Worm (Caenorhabditis elegans) whole organism, late embryonic: ENCODE data around the gene str-103.

ENCODE experiments used
- C08G9.2 ChIP-seq: sonication (generic microtip); optimal IDR thresholded peaks from 2 replicates; lab custom pipeline; 2016; ENCODE audit warnings: mild to moderate bottlenecking, missing genetic modification characterization, moderate library complexity, missing compliant biosample characterization
- C38D4.7 ChIP-seq: fragments of 200-800 bp; sonication (Bioruptor generic); optimal IDR thresholded peaks from 2 replicates; lab custom pipeline; 2018; ENCODE audit warnings: mild to moderate bottlenecking, missing genetic modification characterization, moderate library complexity, missing compliant biosample characterization
- F13H6.1 ChIP-seq: sonication (generic microtip); optimal IDR thresholded peaks from 2 replicates; lab custom pipeline; 2016; ENCODE audit warnings: missing genetic modification characterization, missing compliant biosample characterization
- K02D7.2 ChIP-seq: sonication (generic microtip); optimal IDR thresholded peaks from 2 replicates; lab custom pipeline; 2017; ENCODE audit warnings: mild to moderate bottlenecking, missing genetic modification characterization, missing compliant biosample characterization
- Y22D7AL.16 ChIP-seq: sonication (generic microtip); optimal IDR thresholded peaks from 2 replicates; lab custom pipeline; 2016; ENCODE audit warnings: missing genetic modification characterization, missing compliant biosample characterization
- ahr-1 ChIP-seq: sonication (generic microtip); optimal IDR thresholded peaks from 2 replicates; lab custom pipeline; 2016; ENCODE audit warnings: missing genetic modification characterization, missing compliant biosample characterization
- ceh-14 ChIP-seq: sonication (generic microtip); optimal IDR thresholded peaks from 2 replicates; lab custom pipeline; 2016; ENCODE audit warnings: missing genotype, missing genetic modification characterization, missing compliant biosample characterization
- ceh-19 ChIP-seq: fragments of 200-800 bp; sonication (Bioruptor generic); optimal IDR thresholded peaks from 2 replicates; lab custom pipeline; 2018; ENCODE audit warnings: mild to moderate bottlenecking, missing genetic modification characterization, missing compliant biosample characterization
- ceh-22 ChIP-seq: sonication (generic microtip); optimal IDR thresholded peaks from 2 replicates; lab custom pipeline; 2017; ENCODE audit warnings: missing biosample characterization, missing genetic modification characterization
- ceh-24 ChIP-seq: sonication (generic microtip); optimal IDR thresholded peaks from 2 replicates; lab custom pipeline; 2016; ENCODE audit warnings: mild to moderate bottlenecking, missing genetic modification characterization, missing compliant biosample characterization
- ceh-30 ChIP-seq: fragments of 150-350 bp; optimal IDR thresholded peaks from 2 replicates; lab custom pipeline; 2014; ENCODE audit warnings: missing biosample characterization, missing genetic modification characterization
- ceh-31 ChIP-seq: sonication (generic microtip); optimal IDR thresholded peaks from 2 replicates; lab custom pipeline; 2016; ENCODE audit warnings: missing genetic modification characterization, missing compliant biosample characterization
- ceh-45 ChIP-seq: fragments of 200-800 bp; sonication (Bioruptor generic); IDR thresholded peaks from 2 replicates; pipeline ENCODE4 v1.3.6; 2022; ENCODE audit warnings: missing genetic modification reagents, missing genetic modification characterization, missing compliant biosample characterization
- ceh-6 ChIP-seq: fragments of 200-800 bp; sonication (Bioruptor generic); optimal IDR thresholded peaks from 2 replicates; lab custom pipeline; 2018; ENCODE audit warnings: mild to moderate bottlenecking, missing genetic modification characterization, missing compliant biosample characterization
- ceh-9 ChIP-seq: sonication (generic microtip); optimal IDR thresholded peaks from 2 replicates; lab custom pipeline; 2016; ENCODE audit warnings: mild to moderate bottlenecking, missing genetic modification characterization, inconsistent platforms, missing compliant biosample characterization
- che-1 ChIP-seq: sonication (generic microtip); optimal IDR thresholded peaks from 2 replicates; lab custom pipeline; 2016; ENCODE audit warnings: mild to moderate bottlenecking, missing genetic modification characterization, missing compliant biosample characterization
- elt-2 ChIP-seq: sonication (generic microtip); optimal IDR thresholded peaks from 2 replicates; lab custom pipeline; 2016; ENCODE audit warnings: missing genetic modification reagents, missing genetic modification characterization, missing compliant biosample characterization
- ets-4 ChIP-seq: sonication (generic microtip); optimal IDR thresholded peaks from 2 replicates; lab custom pipeline; 2016; ENCODE audit warnings: missing genetic modification characterization, missing compliant biosample characterization
- eyg-1 ChIP-seq: sonication (generic microtip); optimal IDR thresholded peaks from 2 replicates; lab custom pipeline; 2016; ENCODE audit warnings: missing genotype, missing genetic modification characterization, missing compliant biosample characterization
- fax-1 ChIP-seq: sonication (generic microtip); optimal IDR thresholded peaks from 2 replicates; lab custom pipeline; 2016; ENCODE audit warnings: missing genotype, missing genetic modification characterization, missing compliant biosample characterization
- fkh-10 ChIP-seq: fragments of 150-350 bp; optimal IDR thresholded peaks from 2 replicates; lab custom pipeline; 2014; ENCODE audit warnings: missing biosample characterization, missing genetic modification reagents, missing genetic modification characterization
- gmeb-2 ChIP-seq: sonication (generic microtip); optimal IDR thresholded peaks from 2 replicates; lab custom pipeline; 2016; ENCODE audit warnings: missing genetic modification characterization, inconsistent platforms, missing compliant biosample characterization
- hlh-13 ChIP-seq: fragments of 200-800 bp; sonication (Bioruptor generic); optimal IDR thresholded peaks from 2 replicates; lab custom pipeline; 2018; ENCODE audit warnings: mild to moderate bottlenecking, missing genetic modification characterization, missing compliant biosample characterization
- hlh-15 ChIP-seq: sonication (generic microtip); optimal IDR thresholded peaks from 2 replicates; lab custom pipeline; 2016; ENCODE audit warnings: missing genetic modification characterization, missing compliant biosample characterization
- hlh-6 ChIP-seq: sonication (generic microtip); optimal IDR thresholded peaks from 2 replicates; lab custom pipeline; 2016; ENCODE audit warnings: missing genotype, missing genetic modification characterization, missing compliant biosample characterization
- hlh-8 ChIP-seq: sonication (generic microtip); optimal IDR thresholded peaks from 2 replicates; lab custom pipeline; 2016; ENCODE audit warnings: missing genotype, missing genetic modification characterization, missing compliant biosample characterization
- lim-6 ChIP-seq: sonication (generic microtip); optimal IDR thresholded peaks from 2 replicates; lab custom pipeline; 2016; ENCODE audit warnings: missing genetic modification characterization, missing compliant biosample characterization
- lin-11 ChIP-seq: fragments of 200-800 bp; sonication (Bioruptor generic); optimal IDR thresholded peaks from 2 replicates; lab custom pipeline; 2018; ENCODE audit warnings: mild to moderate bottlenecking, missing genetic modification characterization, missing compliant biosample characterization
- nhr-11 ChIP-seq: fragments of 150-350 bp; optimal IDR thresholded peaks from 2 replicates; lab custom pipeline; 2014; ENCODE audit warnings: missing biosample characterization, missing genetic modification characterization
- nhr-232 ChIP-seq: sonication (generic microtip); optimal IDR thresholded peaks from 2 replicates; lab custom pipeline; 2016; ENCODE audit warnings: missing genetic modification characterization, missing compliant biosample characterization
- npax-4 ChIP-seq: sonication (generic microtip); optimal IDR thresholded peaks from 2 replicates; lab custom pipeline; 2016; ENCODE audit warnings: missing genetic modification characterization, missing compliant biosample characterization
- odd-2 ChIP-seq: sonication (generic microtip); optimal IDR thresholded peaks from 2 replicates; lab custom pipeline; 2017; ENCODE audit warnings: antibody characterized with exemption, mild to moderate bottlenecking, missing genetic modification characterization, missing compliant biosample characterization
- pag-3 ChIP-seq: sonication (generic microtip); optimal IDR thresholded peaks from 2 replicates; lab custom pipeline; 2016; ENCODE audit warnings: missing compliant biosample characterization, missing genetic modification characterization, borderline replicate concordance
- pax-1 ChIP-seq: fragments of 150-350 bp; optimal IDR thresholded peaks from 2 replicates; lab custom pipeline; 2014; ENCODE audit warnings: missing biosample characterization, missing genetic modification characterization
- pha-2 ChIP-seq: sonication (generic microtip); optimal IDR thresholded peaks from 2 replicates; lab custom pipeline; 2017; ENCODE audit warnings: mild to moderate bottlenecking, missing genetic modification characterization, missing compliant biosample characterization
- pros-1 ChIP-seq: fragments of 150-350 bp; optimal IDR thresholded peaks from 2 replicates; lab custom pipeline; 2014; ENCODE audit warnings: missing biosample characterization, missing genetic modification reagents, missing genetic modification characterization
- ref-2 ChIP-seq: sonication (generic microtip); optimal IDR thresholded peaks from 2 replicates; lab custom pipeline; 2016; ENCODE audit warnings: missing genetic modification characterization, missing compliant biosample characterization
- sdc-2 ChIP-seq: sonication (generic microtip); optimal IDR thresholded peaks from 2 replicates; lab custom pipeline; 2016; ENCODE audit warnings: missing genotype, missing genetic modification characterization, missing compliant biosample characterization
- sox-4 ChIP-seq: sonication (generic microtip); optimal IDR thresholded peaks from 2 replicates; lab custom pipeline; 2017; ENCODE audit warnings: mild to moderate bottlenecking, missing genetic modification characterization, inconsistent platforms, missing compliant biosample characterization
- tbx-7 ChIP-seq: sonication (generic microtip); optimal IDR thresholded peaks from 2 replicates; lab custom pipeline; 2016; ENCODE audit warnings: missing genotype, missing genetic modification characterization, missing compliant biosample characterization
- ttx-3 ChIP-seq: sonication (generic microtip); optimal IDR thresholded peaks from 2 replicates; lab custom pipeline; 2016; ENCODE audit warnings: missing genetic modification reagents, missing genetic modification characterization, missing compliant biosample characterization
- unc-86 ChIP-seq: sonication (generic microtip); optimal IDR thresholded peaks from 2 replicates; lab custom pipeline; 2016; ENCODE audit warnings: missing genetic modification characterization, missing compliant biosample characterization
- ztf-16 ChIP-seq: sonication (generic microtip); optimal IDR thresholded peaks from 2 replicates; lab custom pipeline; 2017; ENCODE audit warnings: missing genetic modification characterization, missing compliant biosample characterization

Gene str-103

DNA sequence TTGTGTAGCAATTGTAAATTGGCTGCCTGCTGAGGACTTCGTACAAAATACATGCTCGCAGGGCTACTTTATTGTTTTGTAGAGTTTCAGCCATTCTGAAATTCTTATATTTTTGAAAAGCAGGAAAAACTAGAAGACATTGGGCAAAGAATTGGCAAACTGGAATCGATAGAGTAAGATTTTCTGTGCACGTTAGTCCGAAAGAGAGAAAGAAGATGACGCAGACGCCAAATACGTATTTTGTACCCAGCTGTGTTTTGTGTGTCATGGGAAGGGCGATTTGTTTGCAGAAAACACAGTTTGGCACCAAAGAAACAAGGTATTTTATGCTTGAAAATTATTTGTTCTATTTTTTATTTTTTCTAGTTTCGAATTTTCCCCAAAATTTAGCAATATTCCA is 8.9 kb upstream of the str-103 start, which contains the start of gene fbxa-143:
Gene fbxa-143 (minus strand): TSS at position 101 of the 400 bp plus-strand sequence.
- TF ChIP-seq npax-4 (tag; lab: Kevin White, UChicago) (no peak), ttx-3 (tag; lab: Kevin White, UChicago) (no peak), pag-3 (tag; lab: Kevin White, UChicago) (no peak), ahr-1 (tag; lab: Kevin White, UChicago) (no peak), ceh-14 (no peak), ztf-16 (no peak), hlh-6 (tag; lab: Kevin White, UChicago) (no peak), odd-2 (tag; lab: Kevin White, UChicago) (no peak), ceh-19 (no peak), ceh-22 (tag; lab: Kevin White, UChicago) (no peak), ceh-9 (no peak), Y22D7AL.16 (tag; lab: Kevin White, UChicago) (no peak), ceh-24 (no peak), che-1 (tag; lab: Kevin White, UChicago) (no peak), ceh-30 (tag; lab: Kevin White, UChicago) (no peak), elt-2 (tag; lab: Kevin White, UChicago) (no peak), unc-86 (tag; lab: Kevin White, UChicago) (no peak), gmeb-2 (no peak), hlh-13 (GFP tag; lab: Kevin White, UChicago) (no peak)

DNA sequence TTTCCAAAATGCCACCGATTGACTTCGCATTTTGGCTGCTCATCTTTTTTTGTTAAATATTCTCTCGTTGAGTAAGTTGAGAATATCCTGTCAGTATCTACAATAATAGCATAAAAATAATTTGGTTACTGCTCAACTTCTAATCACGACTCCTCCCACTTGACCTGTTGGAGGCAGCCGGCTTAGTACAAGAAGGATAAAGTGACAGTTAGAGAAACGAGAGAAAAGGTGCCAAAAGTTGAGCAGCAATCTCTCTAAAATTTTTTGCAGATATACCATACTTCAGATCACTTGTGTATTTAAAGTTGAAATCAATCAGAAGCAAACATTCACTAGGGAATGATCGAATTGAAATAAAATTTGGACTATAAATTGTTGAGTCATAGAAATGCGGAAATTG is 6.2 kb upstream of the str-103 start, which contains the start of gene nhr-111:
Gene nhr-111 (minus strand): TSS at position 101 of the 400 bp plus-strand sequence.
- TF ChIP-seq ceh-24 (no peak), hlh-8 (tag; lab: Kevin White, UChicago) (no peak), nhr-232 (tag; lab: Kevin White, UChicago) (no peak), sdc-2 (tag; lab: Kevin White, UChicago) (no peak), unc-86 (tag; lab: Kevin White, UChicago) (no peak), hlh-15 (tag; lab: Kevin White, UChicago) (no peak), hlh-6 (tag; lab: Kevin White, UChicago) (no peak)

DNA sequence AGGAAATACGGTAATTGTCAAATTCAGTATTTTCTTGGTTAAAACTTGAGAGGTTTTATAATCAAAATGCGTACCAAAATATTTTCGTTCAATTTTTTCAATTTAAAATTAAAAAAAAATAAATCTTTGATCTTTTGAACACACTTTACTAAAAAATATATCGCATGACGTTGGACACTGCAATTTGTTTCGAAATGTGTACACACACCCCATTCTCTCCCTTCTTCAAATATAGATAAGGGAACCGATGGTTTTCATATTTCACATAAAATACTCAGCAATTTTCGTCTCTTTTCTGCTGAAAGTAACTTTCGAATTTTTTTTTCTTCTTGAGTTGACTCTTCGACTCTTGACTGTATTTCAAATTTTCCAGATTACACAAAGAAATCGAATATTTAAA is 3.0 kb upstream of the str-103 start:
- TF ChIP-seq eyg-1 (no peak), ceh-6 (GFP tag; lab: Kevin White, UChicago) (no peak)
- TF ChIP-seq, all 69 proteins: peak for 0

DNA sequence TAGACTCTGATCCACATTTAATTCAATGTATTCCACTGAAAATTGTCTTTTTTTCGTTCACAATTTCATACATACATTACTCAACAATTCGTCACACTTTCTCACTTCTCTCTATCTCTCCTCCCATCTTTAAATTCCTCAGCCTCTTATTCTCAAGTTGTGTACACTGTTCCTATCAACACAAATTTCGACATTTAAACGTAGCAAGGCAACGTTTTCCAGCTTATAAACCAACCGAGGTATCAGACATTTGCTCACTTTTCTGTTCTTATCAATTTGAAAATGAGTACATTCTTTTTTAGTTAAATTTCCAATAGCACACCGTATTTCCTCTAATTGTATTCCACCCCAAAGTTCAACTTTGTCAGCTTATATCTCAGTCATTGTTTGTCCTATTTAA is 2.4 kb upstream of the str-103 start, which contains the start of gene skr-3:
Gene skr-3 (plus strand): TSS at position 163 of the 400 bp plus-strand sequence.
- no peak for TF ChIP-seq nhr-11
- TF ChIP-seq hlh-15 (tag; lab: Kevin White, UChicago) = no peak
- no peak for TF ChIP-seq fkh-10
- TF ChIP-seq, all 69 proteins: peak for 0

DNA sequence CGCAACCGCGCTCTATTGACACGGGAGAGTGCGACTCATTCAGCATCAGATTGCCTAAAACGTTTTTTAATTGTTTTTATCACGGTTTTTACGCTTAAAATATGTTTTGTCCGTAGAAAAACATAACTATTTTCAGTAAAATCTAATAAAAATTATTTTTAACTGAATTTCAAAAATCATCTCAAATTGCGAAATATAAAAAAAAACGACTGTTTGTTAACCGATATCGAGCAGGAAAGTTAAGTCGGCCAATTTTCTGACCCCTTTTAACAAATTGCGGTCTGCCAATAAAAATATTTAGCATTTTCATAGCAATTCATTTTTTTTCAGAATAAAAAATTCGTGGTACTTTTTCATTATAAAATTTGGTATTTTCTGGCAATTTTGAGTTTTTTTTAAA is 2.0 kb upstream of the str-103 start:
- TF ChIP-seq pros-1 (tag; lab: Kevin White, UChicago) (no peak), ztf-16 (no peak), ceh-45 (GFP tag; lab: Robert Waterston, UW) (no peak), F13H6.1 (tag; lab: Kevin White, UChicago) (no peak), ceh-9 (no peak), C08G9.2 (tag; lab: Kevin White, UChicago) (no peak), ets-4 (tag; lab: Kevin White, UChicago) (no peak), pha-2 (tag; lab: Kevin White, UChicago) (no peak), C38D4.7 (no peak)

DNA sequence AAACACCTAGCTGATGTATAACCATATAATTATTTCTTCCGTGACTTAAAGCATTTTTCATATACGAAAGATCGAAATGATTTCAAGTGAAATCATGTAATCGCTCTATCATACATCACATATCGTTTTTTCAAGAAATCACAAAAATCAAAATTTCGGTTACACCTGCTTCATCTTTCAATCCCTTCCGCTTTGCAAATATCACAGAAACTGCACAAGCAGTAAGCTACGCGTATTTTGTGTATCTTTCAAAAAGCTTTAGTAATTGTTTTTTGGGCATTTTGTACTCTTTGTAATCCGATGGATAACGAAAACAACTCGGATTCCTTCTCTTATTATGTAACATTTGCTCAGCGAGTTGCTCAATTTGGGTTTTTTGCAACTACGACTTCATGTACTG is 3.1 kb downstream of the str-103 start, which contains the start of gene str-25:
Gene str-25 (plus strand): TSS at position 301 of the 400 bp plus-strand sequence.
- no peak for TF ChIP-seq fax-1 (tag; lab: Kevin White, UChicago)
- no peak for TF ChIP-seq lim-6 (tag; lab: Kevin White, UChicago)
- no peak for TF ChIP-seq sox-4
- TF ChIP-seq ahr-1 (tag; lab: Kevin White, UChicago) = no peak
- TF ChIP-seq tbx-7 (tag; lab: Kevin White, UChicago) = no peak
- no peak for TF ChIP-seq lin-11 (tag; lab: Kevin White, UChicago)
- no peak for TF ChIP-seq ztf-16
- TF ChIP-seq ceh-31 (tag; lab: Kevin White, UChicago) = no peak
- no peak for TF ChIP-seq pax-1 (tag; lab: Kevin White, UChicago)
- TF ChIP-seq ref-2 (tag; lab: Kevin White, UChicago) = no peak
- no peak for TF ChIP-seq eyg-1
- TF ChIP-seq K02D7.2 (tag; lab: Kevin White, UChicago) = no peak
